Worm (Caenorhabditis elegans): ENCODE data around the gene gyf-1.

DNA sequence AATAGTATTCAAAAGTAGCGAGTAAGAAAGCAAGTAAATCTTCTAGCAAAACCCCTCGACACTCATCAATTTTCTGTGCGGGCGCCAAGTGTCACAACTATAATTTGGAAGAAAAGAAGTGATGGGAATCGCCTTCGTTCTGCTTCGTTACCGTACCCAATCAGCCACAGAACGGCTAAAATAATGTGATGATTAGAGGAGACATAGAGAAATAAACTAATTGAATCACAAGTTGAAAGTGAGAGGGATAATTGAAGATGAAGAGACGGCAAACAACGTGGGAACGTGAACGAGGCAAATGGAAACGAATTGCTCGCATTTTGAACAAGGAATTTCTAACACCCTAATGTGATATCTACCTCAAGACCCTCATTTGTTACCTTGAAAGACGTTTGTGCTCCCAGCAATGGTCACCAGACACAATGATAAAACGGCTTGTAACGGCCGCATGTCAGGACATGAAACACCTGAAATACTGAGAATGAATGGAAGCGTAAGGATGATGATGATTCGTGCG lies 41.3 kb upstream of the gyf-1 start, which contains the start of gene T19D12.6:
- TF ChIP-seq pat-9 (tag; optimal IDR thresholded peaks at IDR 0.05), result no peak
- no peak for TF ChIP-seq lim-6 (tag; optimal IDR thresholded peaks at IDR 0.05)
- no peak for TF ChIP-seq ceh-22 (tag; optimal IDR thresholded peaks at IDR 0.05)
- TF ChIP-seq fkh-10 (GFP tag; optimal IDR thresholded peaks at IDR 0.05), result no peak
- TF ChIP-seq ama-1 (optimal IDR thresholded peaks at IDR 0.05), result no peak

All from whole organism, late embryonic.